Worm (Caenorhabditis elegans) whole organism, late embryonic: ENCODE measurements around the gene lido-18.

Source experiments
- C08G9.2 ChIP-seq: sonication (generic microtip); optimal IDR thresholded peaks from 2 replicates; lab custom pipeline; 2016; ENCODE audit warnings: mild to moderate bottlenecking, missing genetic modification characterization, moderate library complexity, missing compliant biosample characterization
- C38D4.7 ChIP-seq: fragments of 200-800 bp; sonication (Bioruptor generic); optimal IDR thresholded peaks from 2 replicates; lab custom pipeline; 2018; ENCODE audit warnings: mild to moderate bottlenecking, missing genetic modification characterization, moderate library complexity, missing compliant biosample characterization
- F13H6.1 ChIP-seq: sonication (generic microtip); optimal IDR thresholded peaks from 2 replicates; lab custom pipeline; 2016; ENCODE audit warnings: missing genetic modification characterization, missing compliant biosample characterization
- K02D7.2 ChIP-seq: sonication (generic microtip); optimal IDR thresholded peaks from 2 replicates; lab custom pipeline; 2017; ENCODE audit warnings: mild to moderate bottlenecking, missing genetic modification characterization, missing compliant biosample characterization
- K09A11.1 ChIP-seq: sonication (generic microtip); optimal IDR thresholded peaks from 2 replicates; lab custom pipeline; 2017; ENCODE audit warnings: antibody characterized with exemption, mild to moderate bottlenecking, missing genetic modification characterization, missing compliant biosample characterization; ENCODE audit not compliant: insufficient read depth
- T23F11.4 ChIP-seq: fragments of 200-800 bp; sonication (Bioruptor generic); optimal IDR thresholded peaks from 2 replicates; lab custom pipeline; 2018; ENCODE audit warnings: mild to moderate bottlenecking, missing genetic modification characterization, missing compliant biosample characterization
- Y22D7AL.16 ChIP-seq: sonication (generic microtip); optimal IDR thresholded peaks from 2 replicates; lab custom pipeline; 2016; ENCODE audit warnings: missing genetic modification characterization, missing compliant biosample characterization
- ahr-1 ChIP-seq: sonication (generic microtip); optimal IDR thresholded peaks from 2 replicates; lab custom pipeline; 2016; ENCODE audit warnings: missing genetic modification characterization, missing compliant biosample characterization
- ceh-14 ChIP-seq: sonication (generic microtip); optimal IDR thresholded peaks from 2 replicates; lab custom pipeline; 2016; ENCODE audit warnings: missing genotype, missing genetic modification characterization, missing compliant biosample characterization
- ceh-18 ChIP-seq: sonication (generic microtip); optimal IDR thresholded peaks from 2 replicates; lab custom pipeline; 2016; ENCODE audit warnings: missing genetic modification characterization, missing compliant biosample characterization
- ceh-19 ChIP-seq: fragments of 200-800 bp; sonication (Bioruptor generic); optimal IDR thresholded peaks from 2 replicates; lab custom pipeline; 2018; ENCODE audit warnings: mild to moderate bottlenecking, missing genetic modification characterization, missing compliant biosample characterization
- ceh-2 ChIP-seq: sonication (generic microtip); optimal IDR thresholded peaks from 2 replicates; lab custom pipeline; 2016; ENCODE audit warnings: missing genotype, missing genetic modification characterization, missing compliant biosample characterization
- ceh-24 ChIP-seq: sonication (generic microtip); optimal IDR thresholded peaks from 2 replicates; lab custom pipeline; 2016; ENCODE audit warnings: mild to moderate bottlenecking, missing genetic modification characterization, missing compliant biosample characterization
- ceh-30 ChIP-seq: fragments of 150-350 bp; optimal IDR thresholded peaks from 2 replicates; lab custom pipeline; 2014; ENCODE audit warnings: missing biosample characterization, missing genetic modification characterization
- ceh-31 ChIP-seq: sonication (generic microtip); optimal IDR thresholded peaks from 2 replicates; lab custom pipeline; 2016; ENCODE audit warnings: missing genetic modification characterization, missing compliant biosample characterization
- ceh-34 ChIP-seq: sonication (generic microtip); optimal IDR thresholded peaks from 2 replicates; lab custom pipeline; 2016; ENCODE audit warnings: mild to moderate bottlenecking, missing genetic modification characterization, missing compliant biosample characterization
- ceh-45 ChIP-seq: fragments of 200-800 bp; sonication (Bioruptor generic); IDR thresholded peaks from 2 replicates; pipeline ENCODE4 v1.3.6; 2022; ENCODE audit warnings: missing genetic modification reagents, missing genetic modification characterization, missing compliant biosample characterization
- ceh-48 ChIP-seq: sonication (generic microtip); optimal IDR thresholded peaks from 2 replicates; lab custom pipeline; 2016; ENCODE audit warnings: missing genetic modification characterization, inconsistent platforms, missing compliant biosample characterization
- ceh-6 ChIP-seq: fragments of 200-800 bp; sonication (Bioruptor generic); optimal IDR thresholded peaks from 2 replicates; lab custom pipeline; 2018; ENCODE audit warnings: mild to moderate bottlenecking, missing genetic modification characterization, missing compliant biosample characterization
- ceh-9 ChIP-seq: sonication (generic microtip); optimal IDR thresholded peaks from 2 replicates; lab custom pipeline; 2016; ENCODE audit warnings: mild to moderate bottlenecking, missing genetic modification characterization, inconsistent platforms, missing compliant biosample characterization
- che-1 ChIP-seq: sonication (generic microtip); optimal IDR thresholded peaks from 2 replicates; lab custom pipeline; 2016; ENCODE audit warnings: mild to moderate bottlenecking, missing genetic modification characterization, missing compliant biosample characterization
- elt-2 ChIP-seq: sonication (generic microtip); optimal IDR thresholded peaks from 2 replicates; lab custom pipeline; 2016; ENCODE audit warnings: missing genetic modification reagents, missing genetic modification characterization, missing compliant biosample characterization
- ets-4 ChIP-seq: sonication (generic microtip); optimal IDR thresholded peaks from 2 replicates; lab custom pipeline; 2016; ENCODE audit warnings: missing genetic modification characterization, missing compliant biosample characterization
- fkh-10 ChIP-seq: fragments of 150-350 bp; optimal IDR thresholded peaks from 2 replicates; lab custom pipeline; 2014; ENCODE audit warnings: missing biosample characterization, missing genetic modification reagents, missing genetic modification characterization
- fkh-6 ChIP-seq: sonication (generic microtip); optimal IDR thresholded peaks from 2 replicates; lab custom pipeline; 2016; ENCODE audit warnings: missing genetic modification characterization, missing compliant biosample characterization
- hlh-13 ChIP-seq: fragments of 200-800 bp; sonication (Bioruptor generic); optimal IDR thresholded peaks from 2 replicates; lab custom pipeline; 2018; ENCODE audit warnings: mild to moderate bottlenecking, missing genetic modification characterization, missing compliant biosample characterization
- hlh-15 ChIP-seq: sonication (generic microtip); optimal IDR thresholded peaks from 2 replicates; lab custom pipeline; 2016; ENCODE audit warnings: missing genetic modification characterization, missing compliant biosample characterization
- hlh-30 ChIP-seq: sonication (generic microtip); optimal IDR thresholded peaks from 2 replicates; lab custom pipeline; 2017; ENCODE audit warnings: antibody characterized with exemption, missing genetic modification characterization, missing compliant biosample characterization; ENCODE audit not compliant: insufficient read depth
- mec-3 ChIP-seq: sonication (generic microtip); optimal IDR thresholded peaks from 2 replicates; lab custom pipeline; 2016; ENCODE audit warnings: borderline replicate concordance, missing genetic modification characterization, missing compliant biosample characterization
- nfya-1 ChIP-seq: sonication (generic microtip); optimal IDR thresholded peaks from 2 replicates; lab custom pipeline; 2017; ENCODE audit warnings: missing genetic modification characterization, mild to moderate bottlenecking, missing compliant biosample characterization, antibody characterized with exemption, moderate library complexity
- nhr-11 ChIP-seq: fragments of 150-350 bp; optimal IDR thresholded peaks from 2 replicates; lab custom pipeline; 2014; ENCODE audit warnings: missing biosample characterization, missing genetic modification characterization
- npax-4 ChIP-seq: sonication (generic microtip); optimal IDR thresholded peaks from 2 replicates; lab custom pipeline; 2016; ENCODE audit warnings: missing genetic modification characterization, missing compliant biosample characterization
- odd-2 ChIP-seq: sonication (generic microtip); optimal IDR thresholded peaks from 2 replicates; lab custom pipeline; 2017; ENCODE audit warnings: antibody characterized with exemption, mild to moderate bottlenecking, missing genetic modification characterization, missing compliant biosample characterization
- pax-1 ChIP-seq: fragments of 150-350 bp; optimal IDR thresholded peaks from 2 replicates; lab custom pipeline; 2014; ENCODE audit warnings: missing biosample characterization, missing genetic modification characterization
- pha-2 ChIP-seq: sonication (generic microtip); optimal IDR thresholded peaks from 2 replicates; lab custom pipeline; 2017; ENCODE audit warnings: mild to moderate bottlenecking, missing genetic modification characterization, missing compliant biosample characterization
- pha-4 ChIP-seq: fragments of 150-350 bp; optimal IDR thresholded peaks from 2 replicates; lab custom pipeline; 2018; ENCODE audit warnings: missing biosample characterization, missing genetic modification reagents, missing genetic modification characterization
- pqm-1 ChIP-seq: sonication (generic microtip); optimal IDR thresholded peaks from 2 replicates; lab custom pipeline; 2016; ENCODE audit warnings: missing genetic modification characterization, missing compliant biosample characterization
- pros-1 ChIP-seq: fragments of 150-350 bp; optimal IDR thresholded peaks from 2 replicates; lab custom pipeline; 2014; ENCODE audit warnings: missing biosample characterization, missing genetic modification reagents, missing genetic modification characterization
- ref-2 ChIP-seq: sonication (generic microtip); optimal IDR thresholded peaks from 2 replicates; lab custom pipeline; 2016; ENCODE audit warnings: missing genetic modification characterization, missing compliant biosample characterization
- rnt-1 ChIP-seq: sonication (generic microtip); optimal IDR thresholded peaks from 2 replicates; lab custom pipeline; 2016; ENCODE audit warnings: missing genetic modification characterization, missing compliant biosample characterization
- sox-2 ChIP-seq: fragments of 200-800 bp; sonication (Bioruptor generic); IDR thresholded peaks from 2 replicates; pipeline ENCODE4 v1.3.6; 2022; ENCODE audit warnings: missing genetic modification reagents, missing genetic modification characterization, missing compliant biosample characterization
- sox-4 ChIP-seq: sonication (generic microtip); optimal IDR thresholded peaks from 2 replicates; lab custom pipeline; 2017; ENCODE audit warnings: mild to moderate bottlenecking, missing genetic modification characterization, inconsistent platforms, missing compliant biosample characterization
- syd-9 ChIP-seq: sonication (generic microtip); optimal IDR thresholded peaks from 2 replicates; lab custom pipeline; 2016; ENCODE audit warnings: mild to moderate bottlenecking, missing genetic modification characterization, moderate library complexity, missing compliant biosample characterization
- tbx-2 ChIP-seq: sonication (generic microtip); optimal IDR thresholded peaks from 2 replicates; lab custom pipeline; 2016; ENCODE audit warnings: missing genetic modification characterization, missing compliant biosample characterization
- tbx-7 ChIP-seq: sonication (generic microtip); optimal IDR thresholded peaks from 2 replicates; lab custom pipeline; 2016; ENCODE audit warnings: missing genotype, missing genetic modification characterization, missing compliant biosample characterization
- unc-42 ChIP-seq: sonication (generic microtip); optimal IDR thresholded peaks from 2 replicates; lab custom pipeline; 2016; ENCODE audit warnings: missing genotype, missing genetic modification characterization, missing compliant biosample characterization
- unc-86 ChIP-seq: sonication (generic microtip); optimal IDR thresholded peaks from 2 replicates; lab custom pipeline; 2016; ENCODE audit warnings: missing genetic modification characterization, missing compliant biosample characterization

The lido-18 gene

ce11 chrIII:7710943-7711342 lies 48.9 kb downstream of the lido-18 start:
- TF ChIP-seq hlh-30 (tag; lab: Kevin White, UChicago) (no peak), pha-4 (no peak), ceh-14 (tag; lab: Kevin White, UChicago) (peak; percentile 36), tbx-2 (peak; percentile 55), syd-9 (peak; percentile 8), nfya-1 (peak; percentile 69), ref-2 (peak; percentile 41), F13H6.1 (tag; lab: Kevin White, UChicago) (peak; percentile 4), ceh-18 (tag; lab: Kevin White, UChicago) (peak; percentile 28), pros-1 (tag; lab: Kevin White, UChicago) (peak; percentile 48), ceh-31 (tag; lab: Kevin White, UChicago) (peak; percentile 65), rnt-1 (tag; lab: Kevin White, UChicago) (peak; percentile 68), ceh-34 (tag; lab: Kevin White, UChicago) (peak; percentile 43), ceh-6 (GFP tag; lab: Kevin White, UChicago) (no peak), unc-42 (peak; percentile 63), C38D4.7 (GFP tag; lab: Kevin White, UChicago) (no peak), pha-2 (no peak), hlh-13 (GFP tag; lab: Kevin White, UChicago) (no peak), unc-86 (no peak), sox-4 (tag; lab: Kevin White, UChicago) (peak; percentile 18), elt-2 (tag; lab: Kevin White, UChicago) (peak; percentile 45), mec-3 (no peak), tbx-7 (no peak), ceh-19 (GFP tag; lab: Kevin White, UChicago) (peak; percentile 8), ceh-30 (tag; lab: Kevin White, UChicago) (no peak), hlh-15 (no peak), ahr-1 (tag; lab: Kevin White, UChicago) (no peak), pqm-1 (tag; lab: Kevin White, UChicago) (no peak), ceh-2 (peak; percentile 30), ceh-48 (peak; percentile 64), npax-4 (tag; lab: Kevin White, UChicago) (no peak)

ce11 chrIII:7711495-7711894 lies 49.4 kb downstream of the lido-18 start:
- TF ChIP-seq ceh-6 (GFP tag; lab: Kevin White, UChicago) (no peak), pha-2 (no peak), K02D7.2 (tag; lab: Kevin White, UChicago) (no peak)

ce11 chrIII:7711908-7712359 lies 49.9 kb downstream of the lido-18 start, which contains the start of gene C03B8.3:
Gene C03B8.3, plus strand, starts transcription at chrIII:7712309.
- TF ChIP-seq ets-4 (tag; lab: Kevin White, UChicago) (no peak), ceh-24 (no peak), ceh-14 (tag; lab: Kevin White, UChicago) (no peak), ceh-31 (tag; lab: Kevin White, UChicago) (no peak), Y22D7AL.16 (no peak), fkh-10 (GFP tag; lab: Kevin White, UChicago) (no peak), pqm-1 (tag; lab: Kevin White, UChicago) (no peak), sox-2 (GFP tag; lab: Robert Waterston, UW) (no peak)

DNA sequence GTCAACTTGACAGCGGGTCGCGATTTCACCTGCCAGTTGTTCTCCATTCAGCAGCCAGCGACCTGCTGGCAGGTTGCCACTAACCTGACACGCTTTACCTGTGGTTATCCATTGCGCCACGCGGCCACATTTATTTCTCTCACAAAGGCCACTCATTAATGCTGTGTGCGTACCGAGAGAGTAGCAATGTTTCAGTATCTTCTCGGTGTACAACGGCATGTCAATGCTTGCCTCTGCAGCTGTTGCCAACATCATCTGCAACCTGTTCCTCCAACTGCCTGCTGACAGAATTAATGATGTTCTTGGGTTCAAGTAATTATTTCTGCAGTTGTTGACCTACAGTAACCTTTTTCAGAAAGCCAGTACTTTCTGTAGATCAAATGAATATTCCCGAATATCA lies 54.5 kb downstream of the lido-18 start:
- TF ChIP-seq ceh-24 (no peak), K09A11.1 (tag; lab: Kevin White, UChicago) (no peak), ceh-48 (no peak), Y22D7AL.16 (no peak), ceh-9 (tag; lab: Kevin White, UChicago) (no peak), C08G9.2 (tag; lab: Kevin White, UChicago) (no peak), T23F11.4 (no peak), ceh-30 (tag; lab: Kevin White, UChicago) (no peak), fkh-6 (tag; lab: Kevin White, UChicago) (no peak), ceh-14 (tag; lab: Kevin White, UChicago) (no peak), ceh-34 (tag; lab: Kevin White, UChicago) (no peak), ceh-45 (GFP tag; lab: Robert Waterston, UW) (no peak), odd-2 (tag; lab: Kevin White, UChicago) (no peak), rnt-1 (tag; lab: Kevin White, UChicago) (no peak), pax-1 (tag; lab: Kevin White, UChicago) (no peak), che-1 (no peak), nhr-11 (tag; lab: Kevin White, UChicago) (no peak), syd-9 (no peak), ceh-19 (GFP tag; lab: Kevin White, UChicago) (no peak)
